Fruit fly (Drosophila melanogaster): Measurements from ENCODE around the gene CG33689.

The CG33689 gene

DNA sequence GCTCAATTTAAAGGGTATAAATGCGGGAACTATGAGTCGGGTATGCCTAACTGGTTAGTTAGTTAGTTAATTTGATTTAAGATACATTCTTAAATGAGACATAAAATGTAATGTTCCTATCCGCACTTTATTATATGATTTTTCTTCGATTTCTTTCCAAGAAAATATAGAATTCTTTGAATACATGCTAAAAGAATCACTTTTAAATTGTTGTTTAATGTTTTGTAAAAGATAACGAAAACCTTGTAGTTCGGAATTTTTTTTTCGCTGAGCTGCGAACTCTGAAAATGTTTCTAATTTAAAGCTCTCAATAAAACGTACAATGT, 40.0 kb upstream of the CG33689 start (continued):
- TF ChIP-seq ro (GFP tag; IDR thresholded peaks at IDR 0.05), result no peak
- TF ChIP-seq CG2116 (GFP tag; optimal IDR thresholded peaks at IDR 0.05), result no peak
- no peak for TF ChIP-seq CG17829 (tag; optimal IDR thresholded peaks at IDR 0.05)
- no peak for TF ChIP-seq sna (GFP tag; IDR thresholded peaks at IDR 0.05; ENCODE audit: partially characterized antibody)
- peak; percentile 44; the same call in 1 of the 3 replicates for TF ChIP-seq row (GFP tag; IDR thresholded peaks at IDR 0.05)
- TF ChIP-seq unc-4 (GFP tag; IDR thresholded peaks at IDR 0.05; ENCODE audit: partially characterized antibody), result no peak
- TF ChIP-seq dan (GFP tag; IDR thresholded peaks at IDR 0.05), result no peak
- no peak for TF ChIP-seq pnt (GFP tag; optimal IDR thresholded peaks at IDR 0.05)
- no peak for TF ChIP-seq chm (GFP tag; IDR thresholded peaks at IDR 0.05)
- no peak for TF ChIP-seq gfzf (GFP tag; optimal IDR thresholded peaks at IDR 0.05)
- TF ChIP-seq Dref (GFP tag; IDR thresholded peaks at IDR 0.05), result no peak
- peak; percentile 70 for TF ChIP-seq CG18599 (GFP tag; optimal IDR thresholded peaks at IDR 0.05)
- TF ChIP-seq wor (GFP tag; IDR thresholded peaks at IDR 0.05), result no peak
- no peak for TF ChIP-seq unpg (GFP tag; optimal IDR thresholded peaks at IDR 0.05)
- TF ChIP-seq CG18262 (tag; optimal IDR thresholded peaks at IDR 0.05), result no peak
- no peak for TF ChIP-seq z (GFP tag; IDR thresholded peaks at IDR 0.05)
- TF ChIP-seq cas (GFP tag; IDR thresholded peaks at IDR 0.05), result no peak
- TF ChIP-seq Taf1 (GFP tag; IDR thresholded peaks at IDR 0.05), result no peak
- no peak for TF ChIP-seq shn (GFP tag; optimal IDR thresholded peaks at IDR 0.05)
- TF ChIP-seq Atf6 (GFP tag; IDR thresholded peaks at IDR 0.05), result no peak
- TF ChIP-seq Fer3 (tag; optimal IDR thresholded peaks at IDR 0.05), result peak; percentile 6
- peak in 1 of 2 experiments; percentile 7 for TF ChIP-seq Pdp1 (GFP tag; optimal IDR thresholded peaks at IDR 0.05)
- no peak for TF ChIP-seq dm (GFP tag; optimal IDR thresholded peaks at IDR 0.05)
- no peak for TF ChIP-seq CG10462 (GFP tag; optimal IDR thresholded peaks at IDR 0.05)
- TF ChIP-seq tna (GFP tag; IDR thresholded peaks at IDR 0.05; ENCODE audit: partially characterized antibody), result no peak
- TF ChIP-seq CG3995 (GFP tag; optimal IDR thresholded peaks at IDR 0.05), result no peak
- no peak for TF ChIP-seq Ravus (GFP tag; IDR thresholded peaks at IDR 0.05)
- no peak for TF ChIP-seq so (GFP tag; IDR thresholded peaks at IDR 0.05)
- no peak for TF ChIP-seq Atf3 (GFP tag; optimal IDR thresholded peaks at IDR 0.05)
- TF ChIP-seq wdn (GFP tag; IDR thresholded peaks at IDR 0.05), result 0 out of 2 replicates have a peak, but pooled peaks have one; percentile 20
- peak; percentile 30 for TF ChIP-seq Oli (tag; optimal IDR thresholded peaks at IDR 0.05)
- peak; percentile 78 for TF ChIP-seq CG2120 (GFP tag; optimal IDR thresholded peaks at IDR 0.05)
- TF ChIP-seq ssp (GFP tag; IDR thresholded peaks at IDR 0.05), result no peak
- TF ChIP-seq PHDP (tag; optimal IDR thresholded peaks at IDR 0.05), result peak; percentile 49
- TF ChIP-seq gem (tag; optimal IDR thresholded peaks at IDR 0.05), result peak; percentile 58
- no peak for TF ChIP-seq CG17328 (GFP tag; IDR thresholded peaks at IDR 0.05)
- no peak for TF ChIP-seq lbe (GFP tag; optimal IDR thresholded peaks at IDR 0.05)
- no peak for TF ChIP-seq chn (GFP tag; optimal IDR thresholded peaks at IDR 0.05)
- no peak for TF ChIP-seq gt (GFP tag; IDR thresholded peaks at IDR 0.05)
- TF ChIP-seq MESR4 (GFP tag; optimal IDR thresholded peaks at IDR 0.05), result no peak
- no peak for TF ChIP-seq CG12236 (GFP tag; optimal IDR thresholded peaks at IDR 0.05)
- TF ChIP-seq CG14860 (GFP tag; IDR thresholded peaks at IDR 0.05; ENCODE audit: partially characterized antibody), result no peak
- TF ChIP-seq CG33213 (GFP tag; optimal IDR thresholded peaks at IDR 0.05), result no peak
- TF ChIP-seq hb (GFP tag; IDR thresholded peaks at IDR 0.05; ENCODE audit: partially characterized antibody), result no peak
- TF ChIP-seq CoRest (tag; optimal IDR thresholded peaks at IDR 0.05), result peak; percentile 25
- no peak for TF ChIP-seq Spps (tag; optimal IDR thresholded peaks at IDR 0.05)
- TF ChIP-seq CG9215 (GFP tag; IDR thresholded peaks at IDR 0.05), result no peak
- no peak for TF ChIP-seq CG2712 (tag; optimal IDR thresholded peaks at IDR 0.05)
- TF ChIP-seq CG16813 (GFP tag; IDR thresholded peaks at IDR 0.05; ENCODE audit: partially characterized antibody), result no peak
- no peak for TF ChIP-seq Opbp (GFP tag; IDR thresholded peaks at IDR 0.05; ENCODE audit: partially characterized antibody)
- TF ChIP-seq CG18619 (GFP tag; optimal IDR thresholded peaks at IDR 0.05), result peak; percentile 18
- TF ChIP-seq CG15514 (GFP tag; optimal IDR thresholded peaks at IDR 0.05), result peak; percentile 1
